Worm (Caenorhabditis elegans) whole organism, L1 larva: ENCODE data around the gene Y26E6A.3.

Experiments
- C16A3.4 ChIP-seq: fragments of 150-350 bp; optimal IDR thresholded peaks from 2 replicates; lab custom pipeline; 2014; ENCODE audit warnings: missing biosample characterization, missing genetic modification characterization
- C34B4.2 ChIP-seq: sonication (generic microtip); optimal IDR thresholded peaks from 2 replicates; lab custom pipeline; 2017; ENCODE audit warnings: mild to moderate bottlenecking, missing genetic modification characterization, missing compliant biosample characterization
- F16B12.6 ChIP-seq: fragments of 150-350 bp; optimal IDR thresholded peaks from 2 replicates; lab custom pipeline; 2014; ENCODE audit warnings: missing biosample characterization, missing genetic modification characterization
- blmp-1 ChIP-seq: fragments of 150-350 bp; optimal IDR thresholded peaks from 2 replicates; lab custom pipeline; 2014; ENCODE audit warnings: missing biosample characterization, missing genetic modification characterization
- dpl-1 ChIP-seq, 3 experiments: fragments of 150-350 bp in 2 of 3; sonication (generic microtip) in 1 of 3; optimal IDR thresholded peaks; 2 replicates each; lab custom pipeline; 2014 to 2017; ENCODE audit warnings: missing biosample characterization in 3 of 3, missing genetic modification characterization in 3 of 3, missing genetic modification reagents in 3 of 3
- efl-1 ChIP-seq, 4 experiments: fragments of 150-350 bp; optimal IDR thresholded peaks in 3 of 4; peaks in 1 of 4; 1 replicate in 1 of 4; 2 replicates in 3 of 4; lab custom pipeline; 2014; ENCODE audit warnings: missing biosample characterization in 2 of 4, missing genetic modification characterization in 2 of 4, missing genetic modification reagents in 2 of 4
- efl-3 ChIP-seq: fragments of 200-800 bp; sonication (Bioruptor generic); optimal IDR thresholded peaks from 2 replicates; lab custom pipeline; 2018; ENCODE audit warnings: mild to moderate bottlenecking, missing genetic modification characterization, missing compliant biosample characterization
- egl-13 ChIP-seq: sonication (generic microtip); optimal IDR thresholded peaks from 2 replicates; lab custom pipeline; 2016; ENCODE audit warnings: missing genotype, missing genetic modification reagents, missing genetic modification characterization, missing compliant biosample characterization
- egl-27 ChIP-seq, 2 experiments: fragments of 150-350 bp in 1 of 2; sonication (generic microtip); optimal IDR thresholded peaks; 3 replicates each; lab custom pipeline; 2017 to 2018; ENCODE audit warnings: missing biosample characterization in 2 of 2, missing genetic modification characterization in 2 of 2, missing genetic modification reagents in 2 of 2
- elt-2 ChIP-seq: sonication (generic microtip); optimal IDR thresholded peaks from 2 replicates; lab custom pipeline; 2016; ENCODE audit warnings: missing genetic modification characterization, mild to moderate bottlenecking, inconsistent platforms, missing compliant biosample characterization, missing genetic modification reagents
- ets-5 ChIP-seq: fragments of 200-800 bp; sonication (Bioruptor generic); IDR thresholded peaks from 2 replicates; pipeline ENCODE4 v1.3.6; 2022; ENCODE audit warnings: missing genetic modification characterization, missing compliant biosample characterization
- fkh-10 ChIP-seq: sonication (generic microtip); optimal IDR thresholded peaks from 2 replicates; lab custom pipeline; 2017; ENCODE audit warnings: missing biosample characterization, missing genetic modification reagents, missing genetic modification characterization
- fkh-4 ChIP-seq: sonication (generic microtip); optimal IDR thresholded peaks from 2 replicates; lab custom pipeline; 2016; ENCODE audit warnings: missing compliant biosample characterization, missing genetic modification characterization, borderline replicate concordance
- fos-1 ChIP-seq: fragments of 150-350 bp; optimal IDR thresholded peaks from 2 replicates; lab custom pipeline; 2014; ENCODE audit warnings: missing biosample characterization, missing genetic modification characterization
- grh-1 ChIP-seq: fragments of 200-800 bp; sonication (Bioruptor generic); IDR thresholded peaks from 2 replicates; pipeline ENCODE4 v1.3.6; 2022; ENCODE audit warnings: missing genetic modification reagents, missing genetic modification characterization, missing compliant biosample characterization
- jun-1 ChIP-seq: fragments of 150-350 bp; optimal IDR thresholded peaks from 2 replicates; lab custom pipeline; 2014; ENCODE audit warnings: missing biosample characterization, missing genetic modification reagents, missing genetic modification characterization
- lin-14 ChIP-seq: fragments of 200-800 bp; sonication (Bioruptor generic); optimal IDR thresholded peaks from 2 replicates; lab custom pipeline; 2018; ENCODE audit warnings: mild to moderate bottlenecking, missing genetic modification characterization, moderate library complexity, missing compliant biosample characterization
- lin-15B ChIP-seq: fragments of 150-350 bp; sonication (generic microtip); optimal IDR thresholded peaks from 3 replicates; lab custom pipeline; 2014; ENCODE audit warnings: missing biosample characterization, missing genetic modification characterization
- lin-35 ChIP-seq, 2 experiments: fragments of 150-350 bp; optimal IDR thresholded peaks; 2 replicates each; lab custom pipeline; 2014; ENCODE audit warnings: missing biosample characterization in 2 of 2, missing genetic modification characterization in 2 of 2, missing genetic modification reagents in 2 of 2
- lsy-2 ChIP-seq, 2 experiments: fragments of 150-350 bp; optimal IDR thresholded peaks; 2 replicates each; lab custom pipeline; 2014; ENCODE audit warnings: missing biosample characterization in 2 of 2, missing genetic modification characterization in 2 of 2
- mab-9 ChIP-seq: fragments of 200-800 bp; sonication (Bioruptor generic); IDR thresholded peaks from 2 replicates; pipeline ENCODE4 v1.3.6; 2022; ENCODE audit warnings: missing genetic modification reagents, missing genetic modification characterization, missing compliant biosample characterization
- mep-1 ChIP-seq: fragments of 150-350 bp; optimal IDR thresholded peaks from 2 replicates; lab custom pipeline; 2014; ENCODE audit warnings: missing biosample characterization, missing genetic modification characterization
- nhr-19 ChIP-seq: fragments of 200-800 bp; sonication (Bioruptor generic); conservative IDR thresholded peaks from 2 replicates; pipeline ENCODE4 v1.3.6; 2022; ENCODE audit warnings: missing genetic modification characterization, missing compliant biosample characterization
- nhr-47 ChIP-seq: sonication (generic microtip); optimal IDR thresholded peaks from 2 replicates; lab custom pipeline; 2016; ENCODE audit warnings: mild to moderate bottlenecking, missing genetic modification characterization, moderate library complexity, missing compliant biosample characterization
- nhr-84 ChIP-seq: sonication (generic microtip); optimal IDR thresholded peaks from 2 replicates; lab custom pipeline; 2017; ENCODE audit warnings: missing biosample characterization, missing genetic modification characterization
- nhr-85 ChIP-seq: sonication (generic microtip); peaks from one replicate; lab custom pipeline; 2016; ENCODE audit warnings: missing genetic modification characterization, inconsistent platforms, missing compliant biosample characterization
- nhr-90 ChIP-seq: sonication (generic microtip); optimal IDR thresholded peaks from 2 replicates; lab custom pipeline; 2016; ENCODE audit warnings: mild to moderate bottlenecking, missing genetic modification characterization, missing compliant biosample characterization; ENCODE audit not compliant: poor library complexity
- pag-3 ChIP-seq: sonication (generic microtip); optimal IDR thresholded peaks from 2 replicates; lab custom pipeline; 2017; ENCODE audit warnings: missing genetic modification characterization, mild to moderate bottlenecking, missing compliant biosample characterization, antibody characterized with exemption, borderline replicate concordance; ENCODE audit not compliant: insufficient read depth
- pax-3 ChIP-seq: fragments of 200-800 bp; sonication (Bioruptor generic); optimal IDR thresholded peaks from 2 replicates; lab custom pipeline; 2018; ENCODE audit warnings: mild to moderate bottlenecking, missing genetic modification characterization, moderate library complexity, missing compliant biosample characterization
- rnt-1 ChIP-seq: sonication (generic microtip); optimal IDR thresholded peaks from 2 replicates; lab custom pipeline; 2016; ENCODE audit warnings: mild to moderate bottlenecking, missing genetic modification characterization, moderate library complexity, missing compliant biosample characterization
- skn-1 ChIP-seq: fragments of 150-350 bp; optimal IDR thresholded peaks from 2 replicates; lab custom pipeline; 2014; ENCODE audit warnings: missing biosample characterization, missing genetic modification characterization
- snu-23 ChIP-seq: sonication (generic microtip); optimal IDR thresholded peaks from 2 replicates; lab custom pipeline; 2016; ENCODE audit warnings: missing genetic modification characterization, missing compliant biosample characterization
- swsn-7 ChIP-seq: sonication (generic microtip); optimal IDR thresholded peaks from 2 replicates; lab custom pipeline; 2016; ENCODE audit warnings: missing genetic modification characterization, missing compliant biosample characterization
- tbx-2 ChIP-seq: sonication (generic microtip); optimal IDR thresholded peaks from 2 replicates; lab custom pipeline; 2016; ENCODE audit warnings: missing genetic modification characterization, missing compliant biosample characterization
- tlp-1 ChIP-seq: fragments of 150-350 bp; optimal IDR thresholded peaks from 2 replicates; lab custom pipeline; 2014; ENCODE audit warnings: missing biosample characterization, missing genetic modification characterization
- unc-130 ChIP-seq: fragments of 150-350 bp; optimal IDR thresholded peaks from 2 replicates; lab custom pipeline; 2017; ENCODE audit warnings: missing biosample characterization, missing genetic modification characterization, inconsistent platforms
- unc-62 ChIP-seq: fragments of 150-350 bp; optimal IDR thresholded peaks from 2 replicates; lab custom pipeline; 2014; ENCODE audit warnings: missing biosample characterization, missing genetic modification reagents, missing genetic modification characterization
- unc-86 ChIP-seq: sonication (generic microtip); optimal IDR thresholded peaks from 2 replicates; lab custom pipeline; 2016; ENCODE audit warnings: missing genetic modification characterization, missing compliant biosample characterization
- unc-98 ChIP-seq: fragments of 200-800 bp; sonication (Bioruptor generic); IDR thresholded peaks from 2 replicates; pipeline ENCODE4 v1.3.6; 2022; ENCODE audit warnings: missing genetic modification characterization, missing compliant biosample characterization
- xbp-1 ChIP-seq: sonication (generic microtip); optimal IDR thresholded peaks from 2 replicates; lab custom pipeline; 2016; ENCODE audit warnings: missing genetic modification characterization, missing compliant biosample characterization
- zip-4 ChIP-seq: fragments of 200-800 bp; sonication (Bioruptor generic); optimal IDR thresholded peaks from 2 replicates; lab custom pipeline; 2018; ENCODE audit warnings: mild to moderate bottlenecking, missing genetic modification characterization, moderate library complexity, missing compliant biosample characterization
- ztf-11 ChIP-seq, 2 experiments: sonication (generic microtip); optimal IDR thresholded peaks; 2 replicates each; lab custom pipeline; 2016 to 2017; ENCODE audit warnings: missing genetic modification characterization in 2 of 2, missing biosample characterization in 1 of 2, missing compliant biosample characterization in 1 of 2
- ztf-4 ChIP-seq: fragments of 150-350 bp; optimal IDR thresholded peaks from 2 replicates; lab custom pipeline; 2014; ENCODE audit warnings: missing biosample characterization, missing genetic modification characterization

The Y26E6A.3 gene

DNA sequence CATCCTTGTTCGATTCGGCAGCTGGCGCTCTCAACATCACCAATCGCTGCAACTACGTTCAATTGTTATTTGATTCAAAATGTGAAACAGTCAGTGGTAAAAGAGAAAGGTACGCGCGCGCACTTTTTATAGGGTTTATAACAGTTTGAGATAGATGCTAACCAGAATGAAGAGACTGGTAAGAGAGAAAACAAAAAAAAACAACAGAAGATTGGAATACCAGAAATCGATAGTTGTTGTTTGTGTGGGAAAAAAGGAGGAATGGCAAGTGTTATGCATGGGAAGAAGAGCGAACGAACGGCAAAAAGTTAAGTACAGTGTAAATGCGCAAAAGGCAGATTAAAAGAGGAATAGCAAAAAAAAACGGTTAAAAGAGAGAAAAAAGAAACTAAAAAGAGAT lies at the start of gene Y26E6A.3:
Gene Y26E6A.3, minus strand, starts transcription at position 101 of the 400 bp plus-strand sequence.
- TF ChIP-seq blmp-1 = peak; percentile 44
- TF ChIP-seq ztf-11 (tag; optimal IDR thresholded peaks at IDR 0.05; lab: Kevin White, UChicago) = no peak
- TF ChIP-seq, all 84 proteins: peak for 1

DNA sequence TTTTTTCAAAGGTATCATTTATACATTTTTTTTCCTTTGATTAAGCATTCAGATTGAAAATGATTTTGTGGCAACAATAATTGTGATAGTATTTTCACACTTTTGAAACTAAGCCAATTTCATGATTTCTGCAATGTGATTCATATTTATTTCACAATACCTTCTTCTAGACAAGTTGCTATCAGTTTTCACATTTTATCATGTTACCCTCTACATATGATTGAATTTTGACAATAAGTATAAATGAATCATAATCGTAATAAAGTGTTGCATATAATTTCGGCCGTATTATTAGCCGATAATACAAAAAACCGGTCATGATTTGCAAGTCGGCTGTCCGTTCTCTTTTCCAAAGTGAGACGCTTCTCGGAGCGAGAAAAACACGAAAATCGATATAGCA lies 49.6 kb upstream of the Y26E6A.3 start:
- TF ChIP-seq nhr-84 (tag; lab: Kevin White, UChicago) = no peak
- no peak for TF ChIP-seq xbp-1 (tag; lab: Kevin White, UChicago)
- TF ChIP-seq egl-13 (tag; lab: Kevin White, UChicago) = no peak
- TF ChIP-seq fkh-10 (GFP tag; lab: Kevin White, UChicago) = no peak
- TF ChIP-seq pag-3 = no peak
- no peak for TF ChIP-seq snu-23
- TF ChIP-seq elt-2 (tag; lab: Kevin White, UChicago) = peak; percentile 31
- TF ChIP-seq rnt-1 (tag; lab: Kevin White, UChicago) = no peak
- TF ChIP-seq lin-35 (GFP tag; optimal IDR thresholded peaks at IDR 0.05; lab: Kevin White, UChicago) = peak in 1 of 2 experiments; percentile 5
- no peak for TF ChIP-seq unc-130 (tag; lab: Kevin White, UChicago)

DNA sequence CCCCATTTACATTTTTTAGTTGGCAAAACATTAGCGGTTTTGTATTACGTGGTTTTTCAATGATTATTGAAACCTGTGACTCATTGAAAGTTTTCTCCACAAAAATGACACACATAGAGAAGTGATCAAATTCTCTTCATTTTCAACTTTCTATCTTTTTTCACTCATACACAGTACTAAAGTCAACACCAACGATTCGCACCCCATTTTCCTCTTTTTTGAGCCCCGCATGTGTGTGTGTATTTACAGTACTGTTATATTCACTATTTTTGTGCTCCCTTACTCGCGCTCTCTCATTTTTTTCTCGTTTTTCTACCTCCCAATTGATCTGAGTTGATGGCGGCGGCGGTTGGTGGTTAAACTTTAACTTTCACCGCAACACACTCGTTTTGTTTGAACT lies 48.7 kb upstream of the Y26E6A.3 start:
- peak; percentile 1 for TF ChIP-seq tbx-2 (tag; lab: Kevin White, UChicago)
- TF ChIP-seq lin-14 (GFP tag; lab: Kevin White, UChicago) = peak; percentile 16
- peak; percentile 11 for TF ChIP-seq skn-1
- no peak for TF ChIP-seq unc-98
- TF ChIP-seq jun-1 (tag; lab: Kevin White, UChicago) = peak; percentile 17

DNA sequence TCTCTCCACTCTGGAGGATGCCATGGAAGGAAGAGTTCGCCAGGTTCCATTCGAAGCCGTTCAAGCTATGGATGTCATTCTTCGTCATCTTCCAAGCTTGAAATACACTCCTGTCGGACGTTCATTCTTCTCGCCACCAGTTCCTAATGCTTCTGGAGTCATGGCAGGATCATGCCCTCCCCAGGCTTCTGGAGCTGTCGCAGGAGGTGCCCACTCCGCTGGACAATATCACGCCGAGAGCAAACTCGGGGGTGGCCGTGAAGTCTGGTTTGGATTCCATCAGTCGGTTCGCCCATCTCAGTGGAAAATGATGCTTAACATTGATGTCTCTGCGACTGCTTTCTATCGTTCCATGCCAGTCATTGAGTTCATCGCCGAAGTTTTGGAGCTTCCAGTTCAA lies 42.6 kb upstream of the Y26E6A.3 start:
- TF ChIP-seq nhr-47 (tag; lab: Kevin White, UChicago) = no peak
- no peak for TF ChIP-seq dpl-1 (GFP tag; optimal IDR thresholded peaks at IDR 0.05; lab: Kevin White, UChicago)
- no peak for TF ChIP-seq lsy-2 (tag; optimal IDR thresholded peaks at IDR 0.05; lab: Kevin White, UChicago)
- no peak for TF ChIP-seq ets-5 (GFP tag; lab: Robert Waterston, UW)
- TF ChIP-seq unc-98 = no peak
- no peak for TF ChIP-seq rnt-1 (tag; lab: Kevin White, UChicago)
- TF ChIP-seq blmp-1 = no peak
- TF ChIP-seq grh-1 (GFP tag; lab: Robert Waterston, UW) = no peak
- TF ChIP-seq pax-3 (tag; lab: Kevin White, UChicago) = no peak
- TF ChIP-seq unc-86 (tag; lab: Kevin White, UChicago) = no peak
- no peak for TF ChIP-seq unc-62 (GFP tag; lab: Kevin White, UChicago)
- TF ChIP-seq tlp-1 (tag; lab: Kevin White, UChicago) = no peak
- TF ChIP-seq, all 84 proteins: peak for 0

DNA sequence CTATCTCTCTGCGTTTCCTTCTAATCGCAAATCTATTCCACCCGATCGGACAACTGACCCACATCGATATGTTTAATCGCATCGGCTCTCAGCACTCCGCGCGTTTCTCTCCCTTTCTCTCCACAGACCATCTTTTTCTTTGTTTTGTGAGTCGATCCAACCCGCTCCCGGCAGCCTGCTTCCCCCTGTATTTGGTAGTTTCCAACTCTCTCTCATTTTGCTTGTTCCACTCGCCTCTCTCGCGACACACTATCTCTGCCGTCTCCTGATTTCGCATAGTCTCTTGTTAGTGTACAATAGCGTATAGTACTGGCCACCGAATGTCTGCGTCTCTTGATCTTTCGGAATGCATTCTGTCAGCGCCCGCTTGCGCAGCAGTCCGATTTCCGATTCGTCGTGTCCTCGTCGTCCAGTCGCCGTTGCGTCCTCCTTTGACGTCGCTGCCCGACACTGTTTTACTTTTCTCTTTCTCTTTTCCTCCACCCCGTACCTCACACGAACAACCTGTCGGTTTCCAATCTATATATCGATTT lies 40.9 kb upstream of the Y26E6A.3 start:
- TF ChIP-seq C34B4.2 (tag; lab: Kevin White, UChicago) (no peak), zip-4 (peak; percentile 41), nhr-19 (GFP tag; lab: Robert Waterston, UW) (peak; percentile 46), xbp-1 (tag; lab: Kevin White, UChicago) (peak; percentile 40), fos-1 (tag; lab: Kevin White, UChicago) (peak; percentile 34), F16B12.6 (no peak), fkh-4 (no peak), unc-86 (tag; lab: Kevin White, UChicago) (no peak), nhr-85 (peak; percentile 94), egl-27 (tag; optimal IDR thresholded peaks at IDR 0.05; lab: Kevin White, UChicago) (peak; percentile 38 to 72), nhr-90 (peak; percentile 80), pax-3 (tag; lab: Kevin White, UChicago) (no peak), swsn-7 (tag; lab: Kevin White, UChicago) (peak; percentile 57), lin-15B (tag; lab: Kevin White, UChicago) (no peak), elt-2 (tag; lab: Kevin White, UChicago) (no peak), mab-9 (no peak), ztf-11 (tag; optimal IDR thresholded peaks at IDR 0.05; lab: Kevin White, UChicago) (peak in 1 of 2 experiments; percentile 22), mep-1 (tag; lab: Kevin White, UChicago) (peak; percentile 54), efl-1 (optimal IDR thresholded peaks at IDR 0.05; lab: Kevin White, UChicago) (peak; percentile 13 to 50), efl-1 (GFP tag; optimal IDR thresholded peaks at IDR 0.05 in 1 of 2; lab: Kevin White, UChicago) (peak in 1 of 2 experiments; percentile 75), fkh-10 (GFP tag; lab: Kevin White, UChicago) (no peak), ztf-4 (tag; lab: Kevin White, UChicago) (peak; percentile 13), efl-3 (GFP tag; lab: Kevin White, UChicago) (no peak), C16A3.4 (tag; lab: Kevin White, UChicago) (peak; percentile 22), blmp-1 (peak; percentile 76), snu-23 (peak; percentile 68)
